Comparison of ENCODE assay signal across 1 fruit fly cellular context in the genomic region with DNA sequence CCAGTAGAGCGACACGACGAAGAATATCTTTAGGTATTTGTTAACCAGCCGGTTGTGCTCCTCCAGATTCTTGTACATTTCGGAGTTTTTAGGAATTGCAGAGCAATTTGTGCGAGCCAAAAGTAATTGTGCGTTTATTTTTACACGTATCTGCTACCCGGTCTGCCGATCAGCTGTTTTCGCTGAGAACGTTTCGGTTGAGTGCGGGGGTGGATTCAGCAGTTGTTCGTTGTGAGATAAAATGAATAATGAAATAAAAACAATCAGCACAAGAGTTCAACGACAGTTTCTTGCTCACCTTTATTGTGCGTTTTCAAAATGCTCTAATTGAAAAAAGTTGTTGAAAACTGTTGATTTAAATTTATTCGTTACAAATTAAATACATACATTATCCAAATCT.
TF ChIP-seq lines count a peak whose summit lies in the region.

A gene (minus strand): TSS at position 176 of the 400 bp plus-strand sequence.

TF ChIP-seq in whole organism, embryonic, 481 proteins besides CTCF, POLR2A, EP300 and RAD21 (continued from another document):
- TF ChIP-seq Poxn (GFP tag; IDR thresholded peaks at IDR 0.05; lab: Robert Waterston, UW) (no peak), knrl (GFP tag; IDR thresholded peaks at IDR 0.05; lab: Robert Waterston, UW; ENCODE audit: partially characterized antibody) (no peak), sqz (GFP tag; optimal IDR thresholded peaks at IDR 0.05; lab: Kevin White, UChicago) (no peak), Hr78 (GFP tag; optimal IDR thresholded peaks at IDR 0.05; lab: Kevin White, UChicago) (no peak), cwo (GFP tag; optimal IDR thresholded peaks at IDR 0.05; lab: Kevin White, UChicago) (no peak), Hsf (GFP tag; optimal IDR thresholded peaks at IDR 0.05; lab: Kevin White, UChicago) (no peak), CG11696 (GFP tag; IDR thresholded peaks at IDR 0.05; lab: Robert Waterston, UW) (no peak), CG2202 (tag; optimal IDR thresholded peaks at IDR 0.05; lab: Kevin White, UChicago) (no peak), CG11247 (GFP tag; IDR thresholded peaks at IDR 0.05; lab: Robert Waterston, UW) (peak; percentile 38; the same call in 1 of the 2 replicates), chn (GFP tag; optimal IDR thresholded peaks at IDR 0.05; lab: Kevin White, UChicago) (no peak), prd (optimal IDR thresholded peaks at IDR 0.05; lab: Kevin White, UChicago) (no peak), prd (GFP tag; IDR thresholded peaks at IDR 0.05; lab: Robert Waterston, UW) (no peak), sob (GFP tag; IDR thresholded peaks at IDR 0.05; lab: Robert Waterston, UW) (0 out of 2 replicates have a peak, but pooled peaks have one; percentile 14), PHDP (tag; optimal IDR thresholded peaks at IDR 0.05; lab: Kevin White, UChicago) (no peak), hb (GFP tag; IDR thresholded peaks at IDR 0.05; lab: Robert Waterston, UW; ENCODE audit: partially characterized antibody) (no peak), CG7839 (tag; optimal IDR thresholded peaks at IDR 0.05; lab: Kevin White, UChicago) (peak; percentile 5), CG14667 (GFP tag; IDR thresholded peaks at IDR 0.05; lab: Robert Waterston, UW) (no peak), luna (GFP tag; optimal IDR thresholded peaks at IDR 0.05; lab: Kevin White, UChicago) (no peak), CG33557 (GFP tag; optimal IDR thresholded peaks at IDR 0.05; lab: Kevin White, UChicago) (no peak), CG3847 (GFP tag; IDR thresholded peaks at IDR 0.05; lab: Robert Waterston, UW) (no peak), CG3726 (GFP tag; IDR thresholded peaks at IDR 0.05; lab: Robert Waterston, UW) (no peak), nom (GFP tag; optimal IDR thresholded peaks at IDR 0.05; lab: Kevin White, UChicago) (peak; percentile 6), cas (GFP tag; IDR thresholded peaks at IDR 0.05; lab: Robert Waterston, UW) (no peak), dmrt11E (tag; optimal IDR thresholded peaks at IDR 0.05; lab: Kevin White, UChicago) (no peak), dmrt99B (tag; optimal IDR thresholded peaks at IDR 0.05; lab: Kevin White, UChicago) (no peak), sr (GFP tag; IDR thresholded peaks at IDR 0.05; lab: Robert Waterston, UW) (no peak), twi (tag; optimal IDR thresholded peaks at IDR 0.05; lab: Kevin White, UChicago) (no peak), gem (tag; optimal IDR thresholded peaks at IDR 0.05; lab: Kevin White, UChicago) (no peak), NC2β (GFP tag; optimal IDR thresholded peaks at IDR 0.05; lab: Kevin White, UChicago) (no peak), E2f1 (GFP tag; IDR thresholded peaks at IDR 0.05; lab: Robert Waterston, UW) (no peak), yki (optimal IDR thresholded peaks at IDR 0.05; lab: Kevin White, UChicago) (no peak), CG18011 (GFP tag; optimal IDR thresholded peaks at IDR 0.05; lab: Kevin White, UChicago) (no peak), CG17829 (tag; optimal IDR thresholded peaks at IDR 0.05; lab: Kevin White, UChicago) (no peak), CG10366 (GFP tag; IDR thresholded peaks at IDR 0.05; lab: Robert Waterston, UW) (0 out of 2 replicates have a peak, but pooled peaks have one; percentile 20), hth (optimal IDR thresholded peaks at IDR 0.05; lab: Kevin White, UChicago) (no peak), CG7271 (tag; optimal IDR thresholded peaks at IDR 0.05; lab: Kevin White, UChicago) (no peak), CG15514 (GFP tag; optimal IDR thresholded peaks at IDR 0.05; lab: Kevin White, UChicago) (no peak), nerfin-1 (tag; optimal IDR thresholded peaks at IDR 0.05; lab: Kevin White, UChicago) (no peak), Scr (GFP tag; IDR thresholded peaks at IDR 0.05; lab: Robert Waterston, UW; ENCODE audit: partially characterized antibody) (no peak), CG5180 (GFP tag; optimal IDR thresholded peaks at IDR 0.05; lab: Kevin White, UChicago) (no peak), ase (GFP tag; IDR thresholded peaks at IDR 0.05; lab: Robert Waterston, UW) (no peak), Hr3 (GFP tag; optimal IDR thresholded peaks at IDR 0.05; lab: Kevin White, UChicago) (no peak), CG3838 (GFP tag; optimal IDR thresholded peaks at IDR 0.05; lab: Kevin White, UChicago) (no peak), CG8089 (GFP tag; optimal IDR thresholded peaks at IDR 0.05; lab: Kevin White, UChicago) (no peak), NFAT (GFP tag; IDR thresholded peaks at IDR 0.05; lab: Robert Waterston, UW) (peak; percentile 37), trem (tag; optimal IDR thresholded peaks at IDR 0.05; lab: Kevin White, UChicago) (no peak), CG17328 (GFP tag; IDR thresholded peaks at IDR 0.05; lab: Robert Waterston, UW) (no peak; the same call in 1 of the 2 replicates), Camta (GFP tag; optimal IDR thresholded peaks at IDR 0.05; lab: Kevin White, UChicago) (no peak), slp2 (GFP tag; optimal IDR thresholded peaks at IDR 0.05; lab: Kevin White, UChicago) (no peak), lmd (GFP tag; IDR thresholded peaks at IDR 0.05; lab: Robert Waterston, UW) (no peak; the same call in 1 of the 2 replicates), CG2116 (GFP tag; optimal IDR thresholded peaks at IDR 0.05; lab: Kevin White, UChicago) (no peak), CG6791 (GFP tag; IDR thresholded peaks at IDR 0.05; lab: Robert Waterston, UW; ENCODE audit: partially characterized antibody) (no peak), Ada2b (GFP tag; IDR thresholded peaks at IDR 0.05; lab: Robert Waterston, UW) (no peak), CG10959 (GFP tag; IDR thresholded peaks at IDR 0.05; lab: Robert Waterston, UW) (no peak), sna (GFP tag; IDR thresholded peaks at IDR 0.05; lab: Robert Waterston, UW; ENCODE audit: partially characterized antibody) (0 out of 2 replicates have a peak, but pooled peaks have one; percentile 16), wdn (GFP tag; IDR thresholded peaks at IDR 0.05; lab: Robert Waterston, UW) (no peak), Deaf1 (tag; optimal IDR thresholded peaks at IDR 0.05; lab: Kevin White, UChicago) (no peak), stc (GFP tag; IDR thresholded peaks at IDR 0.05; lab: Robert Waterston, UW) (no peak), ato (GFP tag; IDR thresholded peaks at IDR 0.05; lab: Robert Waterston, UW; ENCODE audit: partially characterized antibody) (no peak), zen2 (GFP tag; IDR thresholded peaks at IDR 0.05; lab: Robert Waterston, UW; ENCODE audit: partially characterized antibody) (no peak), inv (GFP tag; IDR thresholded peaks at IDR 0.05; lab: Robert Waterston, UW; ENCODE audit: partially characterized antibody) (no peak), ci (GFP tag; IDR thresholded peaks at IDR 0.05; lab: Robert Waterston, UW) (0 out of 3 replicates have a peak, but pooled peaks have one; percentile 36), CG7357 (GFP tag; IDR thresholded peaks at IDR 0.05; lab: Robert Waterston, UW) (no peak), CG16779 (GFP tag; IDR thresholded peaks at IDR 0.05; lab: Robert Waterston, UW) (no peak), BtbVII (GFP tag; optimal IDR thresholded peaks at IDR 0.05; lab: Kevin White, UChicago) (no peak), CG9876 (GFP tag; optimal IDR thresholded peaks at IDR 0.05; lab: Kevin White, UChicago) (no peak), CG17568 (GFP tag; optimal IDR thresholded peaks at IDR 0.05; lab: Kevin White, UChicago) (no peak), Sox102F (GFP tag; optimal IDR thresholded peaks at IDR 0.05; lab: Kevin White, UChicago) (no peak), pzg (GFP tag; optimal IDR thresholded peaks at IDR 0.05; lab: Kevin White, UChicago) (peak; percentile 9), Nf-YC (tag; optimal IDR thresholded peaks at IDR 0.05; lab: Kevin White, UChicago) (no peak)
